Worm (Caenorhabditis elegans): ENCODE data around the gene math-1.
"Not testable (repeated sequence)": the region's sequence is repeated elsewhere in the genome, so short reads cannot be mapped to it uniquely, and the experiment has no call there.

math-1 gene

DNA sequence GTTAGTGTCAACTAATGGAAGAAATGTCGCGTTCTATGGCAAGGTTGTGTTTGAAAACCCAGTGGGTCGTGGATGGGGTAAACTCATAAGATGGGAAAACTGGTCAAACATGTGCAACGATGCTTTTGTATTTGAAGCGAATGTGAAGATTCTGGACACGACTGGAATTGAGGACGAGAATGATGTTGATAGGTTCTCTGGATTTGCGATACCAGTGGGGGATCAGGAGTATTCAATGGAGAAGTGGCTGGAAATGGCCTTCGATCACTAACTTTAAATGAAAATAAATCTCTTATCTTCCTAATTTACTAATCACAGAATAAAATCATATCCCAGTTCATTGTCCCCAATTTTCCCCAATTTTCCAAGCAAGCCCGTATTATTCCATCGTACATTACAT lies 35.3 kb downstream of the math-1 start:
- TF ChIP-seq spr-3 (GFP tag; optimal IDR thresholded peaks at IDR 0.05) (no peak), F26F4.8 (GFP tag; conservative IDR thresholded peaks at IDR 0.05) (no peak), unc-62 (GFP tag; optimal IDR thresholded peaks at IDR 0.05 in 1 of 2) (peak in 1 of 2 experiments; percentile 93), unc-62 (tag; optimal IDR thresholded peaks at IDR 0.05) (no peak)

DNA sequence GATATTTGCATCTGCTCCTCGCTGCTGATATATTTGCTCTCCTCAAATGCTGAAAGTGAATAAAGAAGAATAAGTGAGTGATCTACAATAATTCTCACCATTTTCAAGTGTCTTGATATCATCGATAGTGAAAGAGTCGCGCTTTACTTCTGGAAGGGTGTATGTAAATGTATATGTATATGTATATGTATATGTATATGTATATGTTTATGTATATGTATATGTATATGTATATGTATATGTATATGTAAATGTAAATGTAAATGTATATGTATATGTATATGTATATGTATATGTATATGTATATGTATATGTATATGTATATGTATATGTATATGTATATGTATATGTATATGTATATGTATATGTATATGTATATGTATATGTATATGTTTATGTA lies 45.7 kb downstream of the math-1 start, which contains the start of gene ceh-84:
Gene ceh-84 (minus strand): TSS at position 101 of the 400 bp plus-strand sequence.
- not testable (repeated sequence) for TF ChIP-seq vab-7 (GFP tag; IDR thresholded peaks at IDR 0.05); zfp-3 (GFP tag; conservative IDR thresholded peaks at IDR 0.05); nhr-28 (tag; optimal IDR thresholded peaks at IDR 0.05)

DNA sequence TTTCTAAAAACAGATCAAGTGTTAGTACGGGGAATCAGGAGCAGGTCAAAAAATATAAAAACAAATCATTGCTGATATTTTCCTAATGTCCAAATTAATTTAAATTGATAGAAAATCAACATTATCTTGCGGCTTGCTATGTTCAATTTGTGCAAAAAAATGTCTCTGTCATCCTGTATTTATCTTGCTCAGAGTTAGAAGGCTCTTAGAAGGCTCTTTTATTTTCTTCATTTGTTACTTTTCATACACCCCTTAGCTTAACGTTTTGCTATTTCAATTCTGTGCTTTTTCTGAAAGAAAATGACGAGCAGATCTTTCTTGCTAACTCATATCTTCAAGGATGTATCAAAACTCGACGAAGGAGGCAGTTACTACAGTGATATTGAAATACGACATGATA lies 47.9 kb downstream of the math-1 start, which contains the start of gene math-19:
Gene math-19 (plus strand): TSS at position 301 of the 400 bp plus-strand sequence.
- not testable (repeated sequence) for TF ChIP-seq ztf-11, skn-1, pqm-1 (tag; optimal IDR thresholded peaks at IDR 0.05)

DNA sequence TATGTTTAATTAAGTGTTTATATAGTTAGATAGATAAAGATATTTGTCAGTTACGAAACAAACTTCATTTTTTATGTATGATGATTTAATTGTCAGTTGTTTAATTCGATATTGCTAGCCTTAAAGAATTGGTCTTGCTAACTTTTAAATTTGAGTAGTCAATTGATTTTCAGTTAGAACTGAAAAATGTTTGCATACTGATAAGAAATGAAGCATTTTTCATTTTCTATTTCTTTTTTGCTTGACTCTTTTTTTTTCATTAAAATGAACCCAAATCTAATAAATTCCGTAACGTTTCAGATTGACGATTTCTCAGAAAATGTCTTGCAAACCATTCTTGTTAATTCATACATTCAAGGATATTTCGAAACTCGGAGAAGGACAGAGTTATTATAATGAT lies 50.2 kb downstream of the math-1 start, which contains the start of gene math-20:
Gene math-20 (plus strand): TSS at position 301 of the 400 bp plus-strand sequence.
- TF ChIP-seq hlh-30 (tag; optimal IDR thresholded peaks at IDR 0.05; ENCODE audit: insufficient read depth), result no peak
- no peak for TF ChIP-seq arid-1 (GFP tag; conservative IDR thresholded peaks at IDR 0.05)
- TF ChIP-seq mdt-29 (GFP tag; IDR thresholded peaks at IDR 0.05), result no peak
- no peak for TF ChIP-seq daf-19 (GFP tag; conservative IDR thresholded peaks at IDR 0.05)
- no peak for TF ChIP-seq egl-27 (tag; optimal IDR thresholded peaks at IDR 0.05)
- TF ChIP-seq dmd-6 (GFP tag; IDR thresholded peaks at IDR 0.05), result no peak
- TF ChIP-seq Y75B8A.6 (GFP tag; IDR thresholded peaks at IDR 0.05), result no peak
- TF ChIP-seq daf-16 (GFP tag; optimal IDR thresholded peaks at IDR 0.05), result no peak
- TF ChIP-seq daf-16 (tag; optimal IDR thresholded peaks at IDR 0.05), result no peak
- TF ChIP-seq mep-1 (tag; optimal IDR thresholded peaks at IDR 0.05), result no peak
- TF ChIP-seq nhr-237 (tag; optimal IDR thresholded peaks at IDR 0.05), result no peak
- no peak for TF ChIP-seq F26F4.8 (GFP tag; conservative IDR thresholded peaks at IDR 0.05)
- no peak for TF ChIP-seq nhr-42 (GFP tag; IDR thresholded peaks at IDR 0.05)
- TF ChIP-seq ztf-7 (tag; optimal IDR thresholded peaks at IDR 0.05), result no peak
- TF ChIP-seq egl-43 (GFP tag; IDR thresholded peaks at IDR 0.05), result no peak
- TF ChIP-seq nhr-28 (tag; optimal IDR thresholded peaks at IDR 0.05), result no peak
- TF ChIP-seq zfp-2 (tag; optimal IDR thresholded peaks at IDR 0.05), result no peak
- TF ChIP-seq hif-1 (tag; optimal IDR thresholded peaks at IDR 0.05), result no peak
- no peak for TF ChIP-seq lir-3 (tag; optimal IDR thresholded peaks at IDR 0.05)
- no peak for TF ChIP-seq Y48G9A.11 (GFP tag; IDR thresholded peaks at IDR 0.05)
- no peak for TF ChIP-seq mes-2 (tag; optimal IDR thresholded peaks at IDR 0.05; ENCODE audit: poor library complexity, severe bottlenecking)

Measured in whole organism, L4 larva.